Fruit fly (Drosophila melanogaster): Measurements from ENCODE around the gene Fkbp39.

dm6 chr3R:15313836-15314235 lies 19.1 kb downstream of the Fkbp39 start:
- TF ChIP-seq Hr96 (GFP tag; optimal IDR thresholded peaks at IDR 0.05) (no peak), kay (GFP tag; ENCODE audit: borderline replicate concordance) (no peak)

Measured in whole organism, adult.